Worm (Caenorhabditis elegans): ENCODE data around the gene ZK637.14.
A peak's percentile ranks its signal among the peaks of the same experiment; 100 is the strongest.

Gene ZK637.14

ce11 chrIII:8887184-8887801, 1.7 kb downstream of the ZK637.14 start, which contains the start of gene famh-136 (continued):
- peak; percentile 84 for TF ChIP-seq elt-2 (tag; optimal IDR thresholded peaks at IDR 0.05)
- TF ChIP-seq sea-2 (GFP tag; optimal IDR thresholded peaks at IDR 0.05), result no peak
- no peak for TF ChIP-seq nhr-12 (tag; optimal IDR thresholded peaks at IDR 0.05)
- peak; percentile 68 for TF ChIP-seq nhr-11 (tag; optimal IDR thresholded peaks at IDR 0.05)
- TF ChIP-seq hmg-11 (tag; optimal IDR thresholded peaks at IDR 0.05), result peak; percentile 48
- no peak for TF ChIP-seq fkh-10 (GFP tag; optimal IDR thresholded peaks at IDR 0.05)

ce11 chrIII:8886309-8886708, 2.6 kb downstream of the ZK637.14 start:
- TF ChIP-seq ceh-82 (tag; optimal IDR thresholded peaks at IDR 0.05) (no peak), zag-1 (tag; optimal IDR thresholded peaks at IDR 0.05) (no peak), elt-1 (tag; optimal IDR thresholded peaks at IDR 0.05) (no peak), pha-4 (tag; optimal IDR thresholded peaks at IDR 0.05) (peak; percentile 36), hmg-11 (tag; optimal IDR thresholded peaks at IDR 0.05) (peak; percentile 24), nfya-1 (tag; optimal IDR thresholded peaks at IDR 0.05; ENCODE audit: insufficient read depth) (peak; percentile 45), lin-39 (tag; optimal IDR thresholded peaks at IDR 0.05) (peak; percentile 78)

ce11 chrIII:8885150-8885549, 3.8 kb downstream of the ZK637.14 start, which contains the start of gene svop-1:
svop-1 (minus strand) TSS chrIII:8885488.
- TF ChIP-seq pha-4 (tag; optimal IDR thresholded peaks at IDR 0.05) (peak; percentile 51), jun-1 (tag; optimal IDR thresholded peaks at IDR 0.05) (no peak), egl-27 (tag; optimal IDR thresholded peaks at IDR 0.05) (no peak), fkh-2 (tag; optimal IDR thresholded peaks at IDR 0.05) (no peak), nhr-67 (tag; optimal IDR thresholded peaks at IDR 0.05) (no peak), ceh-28 (tag; optimal IDR thresholded peaks at IDR 0.05) (no peak), snpc-4 (tag; optimal IDR thresholded peaks at IDR 0.05) (no peak), fos-1 (tag; optimal IDR thresholded peaks at IDR 0.05) (no peak)

- no peak for TF ChIP-seq sea-2 (GFP tag; optimal IDR thresholded peaks at IDR 0.05)
- no peak for TF ChIP-seq ZK546.5 (tag; optimal IDR thresholded peaks at IDR 0.05)
- TF ChIP-seq elt-3 (tag; optimal IDR thresholded peaks at IDR 0.05), result no peak
- no peak for TF ChIP-seq fkh-2 (tag; optimal IDR thresholded peaks at IDR 0.05)
- no peak for TF ChIP-seq lin-15B (tag; optimal IDR thresholded peaks at IDR 0.05)
- no peak for TF ChIP-seq hmg-11 (tag; optimal IDR thresholded peaks at IDR 0.05)
- no peak for TF ChIP-seq lin-39 (tag; optimal IDR thresholded peaks at IDR 0.05)
Observed at ce11 chrIII:8882333-8882732, 6.6 kb downstream of the ZK637.14 start.

- no peak for TF ChIP-seq R02D3.7 (tag; optimal IDR thresholded peaks at IDR 0.05)
- no peak for TF ChIP-seq aly-2 (tag; optimal IDR thresholded peaks at IDR 0.05)
- no peak for TF ChIP-seq unc-39 (tag; optimal IDR thresholded peaks at IDR 0.05)
- no peak for TF ChIP-seq daf-12 (tag; optimal IDR thresholded peaks at IDR 0.05)
- no peak for TF ChIP-seq ZK546.5 (tag; optimal IDR thresholded peaks at IDR 0.05)
- no peak for TF ChIP-seq unc-62 (GFP tag; optimal IDR thresholded peaks at IDR 0.05)
- TF ChIP-seq egl-5 (tag; optimal IDR thresholded peaks at IDR 0.05), result no peak
- TF ChIP-seq nhr-77 (tag; optimal IDR thresholded peaks at IDR 0.05), result no peak
- TF ChIP-seq nhr-11 (tag; optimal IDR thresholded peaks at IDR 0.05), result no peak
- TF ChIP-seq pqm-1 (tag; optimal IDR thresholded peaks at IDR 0.05), result peak; percentile 70
- no peak for TF ChIP-seq nhr-12 (tag; optimal IDR thresholded peaks at IDR 0.05)
- TF ChIP-seq elt-3 (tag; optimal IDR thresholded peaks at IDR 0.05), result no peak
- no peak for TF ChIP-seq ceh-82 (tag; optimal IDR thresholded peaks at IDR 0.05)
- TF ChIP-seq zag-1 (tag; optimal IDR thresholded peaks at IDR 0.05), result no peak
- TF ChIP-seq nhr-43 (tag; optimal IDR thresholded peaks at IDR 0.05; ENCODE audit: poor library complexity, severe bottlenecking), result no peak
- no peak for TF ChIP-seq nhr-67 (tag; optimal IDR thresholded peaks at IDR 0.05)
- no peak for TF ChIP-seq skn-1 (tag; optimal IDR thresholded peaks at IDR 0.05)
- no peak for TF ChIP-seq nhr-237 (tag; optimal IDR thresholded peaks at IDR 0.05)
- TF ChIP-seq fkh-10 (GFP tag; optimal IDR thresholded peaks at IDR 0.05), result no peak
- no peak for TF ChIP-seq ztf-11 (tag; optimal IDR thresholded peaks at IDR 0.05)
- peak; percentile 23 for TF ChIP-seq jun-1 (tag; optimal IDR thresholded peaks at IDR 0.05)
- no peak for TF ChIP-seq mml-1 (tag; optimal IDR thresholded peaks at IDR 0.05)
- peak; percentile 93 for TF ChIP-seq elt-2 (tag; optimal IDR thresholded peaks at IDR 0.05)
- TF ChIP-seq pha-4 (tag; optimal IDR thresholded peaks at IDR 0.05), result peak; percentile 52
Observed at ce11 chrIII:8878960-8879359, 10.0 kb downstream of the ZK637.14 start.

Measured in whole organism, L3 larva.